Worm (Caenorhabditis elegans) whole organism, young adult: Measurements from ENCODE around the gene T05C12.15.

ENCODE experiments used
- B0261.1 ChIP-seq: sonication (generic microtip); optimal IDR thresholded peaks from 2 replicates; lab custom pipeline; 2016; ENCODE audit warnings: mild to moderate bottlenecking, missing genetic modification characterization, moderate library complexity, missing compliant biosample characterization
- C17E4.6 ChIP-seq: fragments of 200-800 bp; sonication (Bioruptor generic); IDR thresholded peaks from 2 replicates; pipeline ENCODE4 v1.3.6; 2022; ENCODE audit warnings: missing genetic modification reagents, missing genetic modification characterization, missing compliant biosample characterization
- D2030.7 ChIP-seq: fragments of 200-800 bp; sonication (Bioruptor generic); IDR thresholded peaks from 2 replicates; pipeline ENCODE4 v1.3.6; 2022; ENCODE audit warnings: missing genetic modification reagents, missing genetic modification characterization, missing compliant biosample characterization
- F10E7.11 ChIP-seq: sonication (generic microtip); optimal IDR thresholded peaks from 2 replicates; lab custom pipeline; 2017; ENCODE audit warnings: mild to moderate bottlenecking, missing genetic modification characterization, moderate library complexity, missing compliant biosample characterization
- T26A5.8 ChIP-seq: sonication (generic microtip); optimal IDR thresholded peaks from 2 replicates; lab custom pipeline; 2016; ENCODE audit warnings: missing genetic modification characterization, missing compliant biosample characterization
- Y67H2A.10 ChIP-seq: fragments of 200-800 bp; sonication (Bioruptor generic); conservative IDR thresholded peaks from 2 replicates; pipeline ENCODE4 v1.3.6; 2022; ENCODE audit warnings: missing genetic modification reagents, missing genetic modification characterization, missing compliant biosample characterization
- ZK185.1 ChIP-seq: sonication (generic microtip); optimal IDR thresholded peaks from 2 replicates; lab custom pipeline; 2016; ENCODE audit warnings: mild to moderate bottlenecking, missing genetic modification characterization, missing compliant biosample characterization; ENCODE audit not compliant: poor library complexity, severe bottlenecking
- akir-1 ChIP-seq: fragments of 200-800 bp; sonication (Bioruptor generic); optimal IDR thresholded peaks from 2 replicates; lab custom pipeline; 2018; ENCODE audit warnings: mild to moderate bottlenecking, missing genetic modification characterization, moderate library complexity, missing compliant biosample characterization
- athp-1 ChIP-seq: sonication (generic microtip); optimal IDR thresholded peaks from 2 replicates; lab custom pipeline; 2017; ENCODE audit warnings: mild to moderate bottlenecking, missing genetic modification characterization, missing compliant biosample characterization
- attf-3 ChIP-seq: fragments of 200-800 bp; sonication (Bioruptor generic); conservative IDR thresholded peaks from 2 replicates; pipeline ENCODE4 v1.3.6; 2022; ENCODE audit warnings: missing genetic modification reagents, missing genetic modification characterization, missing compliant biosample characterization
- attf-5 ChIP-seq: fragments of 200-800 bp; sonication (Bioruptor generic); optimal IDR thresholded peaks from 2 replicates; lab custom pipeline; 2018; ENCODE audit warnings: mild to moderate bottlenecking, missing genetic modification characterization, missing compliant biosample characterization
- bed-1 ChIP-seq: fragments of 200-800 bp; sonication (Bioruptor generic); IDR thresholded peaks from 2 replicates; pipeline ENCODE4 v1.3.6; 2022; ENCODE audit warnings: missing genetic modification reagents, missing genetic modification characterization, missing compliant biosample characterization
- cebp-1 ChIP-seq, 2 experiments: fragments of 200-800 bp in 1 of 2; sonication (Bioruptor generic) in 1 of 2; sonication (generic microtip) in 1 of 2; IDR thresholded peaks in 1 of 2; optimal IDR thresholded peaks in 1 of 2; 2 replicates each; pipeline versions ENCODE4 v1.3.6 to Lab custom; 2017 to 2022; ENCODE audit warnings: missing compliant biosample characterization in 2 of 2, missing genetic modification characterization in 2 of 2, mild to moderate bottlenecking in 1 of 2, missing genetic modification reagents in 1 of 2, moderate library complexity in 1 of 2
- dox-1 ChIP-seq: fragments of 200-800 bp; sonication (Bioruptor generic); IDR thresholded peaks from 2 replicates; pipeline ENCODE4 v1.3.6; 2022; ENCODE audit warnings: missing genetic modification reagents, missing genetic modification characterization, missing compliant biosample characterization
- dpff-1 ChIP-seq: sonication (generic microtip); optimal IDR thresholded peaks from 2 replicates; lab custom pipeline; 2017; ENCODE audit warnings: mild to moderate bottlenecking, missing genetic modification characterization, missing compliant biosample characterization
- efl-1 ChIP-seq: fragments of 150-350 bp; optimal IDR thresholded peaks from 2 replicates; lab custom pipeline; 2014; ENCODE audit warnings: missing biosample characterization, missing genetic modification reagents, missing genetic modification characterization
- egl-44 ChIP-seq: fragments of 200-800 bp; sonication (Bioruptor generic); IDR thresholded peaks from 2 replicates; pipeline ENCODE4 v1.3.6; 2022; ENCODE audit warnings: missing genetic modification reagents, missing genetic modification characterization, missing compliant biosample characterization
- him-1 ChIP-seq: sonication (generic microtip); optimal IDR thresholded peaks from 2 replicates; lab custom pipeline; 2016; ENCODE audit warnings: missing genotype, missing genetic modification reagents, missing genetic modification characterization, missing compliant biosample characterization
- hsf-1 ChIP-seq: fragments of 200-800 bp; sonication (Bioruptor generic); IDR thresholded peaks from 2 replicates; pipeline ENCODE4 v1.3.6; 2022; ENCODE audit warnings: missing genetic modification reagents, missing genetic modification characterization, missing compliant biosample characterization
- lin-26 ChIP-seq: fragments of 200-800 bp; sonication (Bioruptor generic); IDR thresholded peaks from 2 replicates; pipeline ENCODE4 v1.3.6; 2022; ENCODE audit warnings: missing genetic modification reagents, missing genetic modification characterization, missing compliant biosample characterization
- mes-4 ChIP-seq: sonication (generic microtip); optimal IDR thresholded peaks from 2 replicates; lab custom pipeline; 2016; ENCODE audit warnings: missing genotype, missing genetic modification characterization, missing compliant biosample characterization
- nfya-1 ChIP-seq: sonication (generic microtip); optimal IDR thresholded peaks from 2 replicates; lab custom pipeline; 2017; ENCODE audit warnings: antibody characterized with exemption, missing compliant biosample characterization, missing genetic modification characterization, borderline replicate concordance; ENCODE audit not compliant: insufficient read depth
- nfyb-1 ChIP-seq: fragments of 200-800 bp; sonication (Bioruptor generic); IDR thresholded peaks from 2 replicates; pipeline ENCODE4 v1.3.6; 2022; ENCODE audit warnings: missing genetic modification reagents, missing genetic modification characterization, missing compliant biosample characterization
- nhr-179 ChIP-seq: sonication (generic microtip); optimal IDR thresholded peaks from 2 replicates; lab custom pipeline; 2016; ENCODE audit warnings: mild to moderate bottlenecking, missing genetic modification characterization, missing compliant biosample characterization
- nhr-27 ChIP-seq: fragments of 200-800 bp; sonication (Bioruptor generic); optimal IDR thresholded peaks from 2 replicates; lab custom pipeline; 2018; ENCODE audit warnings: mild to moderate bottlenecking, missing genetic modification characterization, moderate library complexity, missing compliant biosample characterization
- pbrm-1 ChIP-seq: fragments of 200-800 bp; sonication (Bioruptor generic); IDR thresholded peaks from 2 replicates; pipeline ENCODE4 v1.3.6; 2022; ENCODE audit warnings: missing genetic modification reagents, missing genetic modification characterization, missing compliant biosample characterization
- pha-4 ChIP-seq: fragments of 150-350 bp; sonication (generic microtip); optimal IDR thresholded peaks from 2 replicates; lab custom pipeline; 2014; ENCODE audit warnings: missing biosample characterization, missing genetic modification reagents, missing genetic modification characterization
- sea-2 ChIP-seq: fragments of 200-800 bp; sonication (Bioruptor generic); IDR thresholded peaks from 2 replicates; pipeline ENCODE4 v1.3.6; 2022; ENCODE audit warnings: missing genetic modification characterization, missing compliant biosample characterization
- snpc-4 ChIP-seq, 5 experiments: fragments of 150-350 bp in 1 of 5; sonication (generic microtip) in 4 of 5; optimal IDR thresholded peaks; 2 replicates each; lab custom pipeline; 2014 to 2018; ENCODE audit warnings: missing genetic modification characterization in 5 of 5, missing biosample characterization in 3 of 5, antibody characterized with exemption in 2 of 5, mild to moderate bottlenecking in 2 of 5, missing compliant biosample characterization in 2 of 5, missing genotype in 2 of 5, moderate library complexity in 2 of 5, missing genetic modification reagents in 1 of 5
- somi-1 ChIP-seq: fragments of 200-800 bp; sonication (Bioruptor generic); optimal IDR thresholded peaks from 2 replicates; lab custom pipeline; 2018; ENCODE audit warnings: mild to moderate bottlenecking, missing genetic modification characterization, missing compliant biosample characterization
- unc-62 ChIP-seq: fragments of 150-350 bp; optimal IDR thresholded peaks from 2 replicates; lab custom pipeline; 2014; ENCODE audit warnings: missing biosample characterization, missing genetic modification reagents, missing genetic modification characterization
- ztf-28 ChIP-seq: fragments of 200-800 bp; sonication (Bioruptor generic); IDR thresholded peaks from 2 replicates; pipeline ENCODE4 v1.3.6; 2022; ENCODE audit warnings: missing genetic modification reagents, missing genetic modification characterization, missing compliant biosample characterization

The T05C12.15 gene

ce11 chrII:8173449-8173848 lies 4.1 kb downstream of the T05C12.15 start, which contains the start of the genes decr-1.3 and T05C12.1:
decr-1.3 (minus strand) TSS chrII:8173549.
T05C12.1 (plus strand) TSS chrII:8173680.
- TF ChIP-seq B0261.1 (tag; lab: Kevin White, UChicago), result no peak
- no peak for TF ChIP-seq snpc-4 (GFP tag; optimal IDR thresholded peaks at IDR 0.05; lab: Kevin White, UChicago)
- no peak for TF ChIP-seq snpc-4 (tag; optimal IDR thresholded peaks at IDR 0.05; lab: Kevin White, UChicago)

ce11 chrII:8174148-8174547 lies 4.8 kb downstream of the T05C12.15 start:
- no peak for TF ChIP-seq him-1 (tag; lab: Kevin White, UChicago)
- no peak for TF ChIP-seq egl-44 (GFP tag; lab: Robert Waterston, UW)
- no peak for TF ChIP-seq Y67H2A.10 (GFP tag; lab: Robert Waterston, UW)
- no peak for TF ChIP-seq C17E4.6 (GFP tag; lab: Robert Waterston, UW)
- TF ChIP-seq unc-62 (GFP tag; lab: Kevin White, UChicago), result no peak

- TF ChIP-seq bed-1 (GFP tag; lab: Robert Waterston, UW) (no peak), dox-1 (no peak), pbrm-1 (GFP tag; lab: Robert Waterston, UW) (no peak), nhr-179 (no peak), nhr-27 (no peak), mes-4 (tag; lab: Kevin White, UChicago) (no peak), lin-26 (GFP tag; lab: Robert Waterston, UW) (no peak), F10E7.11 (tag; lab: Kevin White, UChicago) (no peak), attf-3 (GFP tag; lab: Robert Waterston, UW) (no peak), sea-2 (GFP tag; lab: Robert Waterston, UW) (no peak), cebp-1 (GFP tag; IDR thresholded peaks at IDR 0.05; lab: Robert Waterston, UW) (no peak), cebp-1 (tag; optimal IDR thresholded peaks at IDR 0.05; lab: Kevin White, UChicago) (no peak), hsf-1 (GFP tag; lab: Robert Waterston, UW) (no peak), Y67H2A.10 (GFP tag; lab: Robert Waterston, UW) (no peak), D2030.7 (GFP tag; lab: Robert Waterston, UW) (no peak), ZK185.1 (tag; lab: Kevin White, UChicago) (no peak), pha-4 (tag; lab: Kevin White, UChicago) (no peak), nfya-1 (tag; lab: Kevin White, UChicago) (no peak), ztf-28 (GFP tag; lab: Robert Waterston, UW) (no peak), akir-1 (GFP tag; lab: Kevin White, UChicago) (no peak), attf-5 (GFP tag; lab: Kevin White, UChicago) (no peak)
Measured at ce11 chrII:8177095-8177494, 7.7 kb downstream of the T05C12.15 start, which contains the start of gene acr-14. acr-14 (minus strand) TSS chrII:8177195.

ce11 chrII:8178614-8179013 lies 9.2 kb downstream of the T05C12.15 start:
- no peak for TF ChIP-seq egl-44 (GFP tag; lab: Robert Waterston, UW)
- TF ChIP-seq somi-1 (GFP tag; lab: Kevin White, UChicago), result no peak
- TF ChIP-seq efl-1 (GFP tag; lab: Kevin White, UChicago), result no peak
- TF ChIP-seq T26A5.8 (tag; lab: Kevin White, UChicago), result no peak
- TF ChIP-seq athp-1 (tag; lab: Kevin White, UChicago), result no peak
- no peak for TF ChIP-seq C17E4.6 (GFP tag; lab: Robert Waterston, UW)
- no peak for TF ChIP-seq nfyb-1 (GFP tag; lab: Robert Waterston, UW)
- no peak for TF ChIP-seq dpff-1 (tag; lab: Kevin White, UChicago)
